Worm (Caenorhabditis elegans) whole organism, L3 larva: ENCODE results near the gene T25B9.3.

ENCODE experiments used
- R02D3.7 ChIP-seq: fragments of 150-350 bp; optimal IDR thresholded peaks from 2 replicates; lab custom pipeline; 2014; ENCODE audit warnings: missing biosample characterization, missing genetic modification characterization
- elt-2 ChIP-seq: sonication (generic microtip); optimal IDR thresholded peaks from 2 replicates; lab custom pipeline; 2016; ENCODE audit warnings: missing genetic modification reagents, mild to moderate bottlenecking, missing genetic modification characterization, missing compliant biosample characterization
- elt-3 ChIP-seq, 3 experiments: fragments of 150-350 bp in 1 of 3; sonication (generic microtip) in 2 of 3; optimal IDR thresholded peaks; 2 replicates in 2 of 3; 4 replicates in 1 of 3; lab custom pipeline; 2014 to 2017; ENCODE audit warnings: missing biosample characterization in 3 of 3, missing genetic modification characterization in 3 of 3
- fkh-10 ChIP-seq: sonication (generic microtip); optimal IDR thresholded peaks from 2 replicates; lab custom pipeline; 2017; ENCODE audit warnings: missing biosample characterization, missing genetic modification reagents, missing genetic modification characterization
- mdl-1 ChIP-seq: fragments of 150-350 bp; optimal IDR thresholded peaks from 2 replicates; lab custom pipeline; 2014; ENCODE audit warnings: missing biosample characterization, missing genetic modification characterization
- nhr-11 ChIP-seq: fragments of 150-350 bp; optimal IDR thresholded peaks from 2 replicates; lab custom pipeline; 2014; ENCODE audit warnings: missing biosample characterization, missing genetic modification characterization
- nhr-12 ChIP-seq: fragments of 150-350 bp; optimal IDR thresholded peaks from 2 replicates; lab custom pipeline; 2014; ENCODE audit warnings: missing biosample characterization, missing genetic modification characterization
- nhr-237 ChIP-seq: fragments of 150-350 bp; optimal IDR thresholded peaks from 2 replicates; lab custom pipeline; 2014; ENCODE audit warnings: missing biosample characterization, missing genetic modification characterization
- nhr-28 ChIP-seq: fragments of 150-350 bp; optimal IDR thresholded peaks from 2 replicates; lab custom pipeline; 2014; ENCODE audit warnings: missing biosample characterization, missing genetic modification characterization
- tbx-2 ChIP-seq: sonication (generic microtip); optimal IDR thresholded peaks from 2 replicates; lab custom pipeline; 2016; ENCODE audit warnings: mild to moderate bottlenecking, missing genetic modification characterization, missing compliant biosample characterization
- zag-1 ChIP-seq: fragments of 150-350 bp; optimal IDR thresholded peaks from 2 replicates; lab custom pipeline; 2014; ENCODE audit warnings: missing biosample characterization, missing genetic modification characterization
- ztf-11 ChIP-seq: fragments of 150-350 bp; optimal IDR thresholded peaks from 2 replicates; lab custom pipeline; 2014; ENCODE audit warnings: missing biosample characterization, missing genetic modification characterization

DNA sequence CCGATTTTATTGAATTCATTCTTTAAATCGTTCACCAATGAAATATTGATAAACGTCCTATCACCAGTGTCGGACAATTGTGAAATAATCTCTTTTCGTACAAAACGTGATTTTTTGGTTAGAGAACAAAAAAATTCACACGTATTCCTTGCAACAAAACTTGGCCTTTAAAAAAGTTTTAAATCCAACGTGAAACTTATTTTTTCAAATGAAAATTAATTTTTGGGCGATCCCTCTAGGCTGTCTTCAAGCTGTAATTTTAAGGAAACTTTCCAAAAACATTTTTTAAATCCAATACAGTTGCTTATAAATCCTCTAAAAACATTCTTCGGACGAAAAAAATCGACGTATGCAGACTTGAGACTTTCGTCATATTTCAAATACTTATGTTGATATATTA, 10.1 kb downstream of the T25B9.3 start, which contains the start of gene T25B9.5:
- no peak for TF ChIP-seq mdl-1
- no peak for TF ChIP-seq R02D3.7 (tag; lab: Kevin White, UChicago)
- TF ChIP-seq nhr-12 (tag; lab: Kevin White, UChicago): no peak
- no peak for TF ChIP-seq nhr-237 (tag; lab: Kevin White, UChicago)
- no peak for TF ChIP-seq nhr-11 (tag; lab: Kevin White, UChicago)
- TF ChIP-seq elt-2 (tag; lab: Kevin White, UChicago): no peak
- TF ChIP-seq tbx-2 (tag; lab: Kevin White, UChicago): no peak
- no peak for TF ChIP-seq elt-3 (tag; optimal IDR thresholded peaks at IDR 0.05; lab: Kevin White, UChicago)
- TF ChIP-seq ztf-11 (tag; lab: Kevin White, UChicago): no peak
- TF ChIP-seq zag-1 (tag; lab: Kevin White, UChicago): no peak
- TF ChIP-seq fkh-10: no peak
- no peak for TF ChIP-seq nhr-28 (tag; lab: Kevin White, UChicago)
